Worm (Caenorhabditis elegans) whole organism, mixed stage, embryonic: ENCODE measurements around the gene wdr-48.

Source experiments
- elt-1 ChIP-seq: sonication (generic microtip); optimal IDR thresholded peaks from 2 replicates; lab custom pipeline; 2017; ENCODE audit warnings: missing genetic modification characterization, mild to moderate bottlenecking, missing compliant biosample characterization, antibody characterized with exemption, moderate library complexity, borderline replicate concordance; ENCODE audit not compliant: insufficient read depth
- lsy-2 ChIP-seq: fragments of 150-350 bp; optimal IDR thresholded peaks from 2 replicates; lab custom pipeline; 2014; ENCODE audit warnings: missing biosample characterization, missing genetic modification characterization
- nhr-12 ChIP-seq: fragments of 150-350 bp; optimal IDR thresholded peaks from 2 replicates; lab custom pipeline; 2014; ENCODE audit warnings: missing biosample characterization, missing genetic modification characterization
- pha-4 ChIP-seq: fragments of 150-350 bp; optimal IDR thresholded peaks from 2 replicates; lab custom pipeline; 2018; ENCODE audit warnings: missing biosample characterization, missing genetic modification reagents, missing genetic modification characterization
- zip-8 ChIP-seq: fragments of 150-350 bp; optimal IDR thresholded peaks from 2 replicates; lab custom pipeline; 2014; ENCODE audit warnings: missing biosample characterization, missing genetic modification characterization

ce11 chrIII:4530968-4531367 lies 47.7 kb upstream of the wdr-48 start:
- TF ChIP-seq nhr-12 (no peak), zip-8 (tag; lab: Kevin White, UChicago) (no peak), pha-4 (tag; lab: Kevin White, UChicago) (no peak), elt-1 (no peak), lsy-2 (tag; lab: Kevin White, UChicago) (no peak)
